Worm (Caenorhabditis elegans) whole organism, L1 larva: Measurements from ENCODE around the gene rpn-5.

Experiments used
- C04F5.9 ChIP-seq: sonication (generic microtip); optimal IDR thresholded peaks from 2 replicates; lab custom pipeline; 2016; ENCODE audit warnings: missing genetic modification characterization, missing compliant biosample characterization
- C34B4.2 ChIP-seq: sonication (generic microtip); optimal IDR thresholded peaks from 2 replicates; lab custom pipeline; 2017; ENCODE audit warnings: mild to moderate bottlenecking, missing genetic modification characterization, missing compliant biosample characterization
- F16B12.6 ChIP-seq: fragments of 150-350 bp; optimal IDR thresholded peaks from 2 replicates; lab custom pipeline; 2014; ENCODE audit warnings: missing biosample characterization, missing genetic modification characterization
- aha-1 ChIP-seq: fragments of 150-350 bp; optimal IDR thresholded peaks from 2 replicates; lab custom pipeline; 2014; ENCODE audit warnings: missing biosample characterization, missing genetic modification characterization
- blmp-1 ChIP-seq: fragments of 150-350 bp; optimal IDR thresholded peaks from 2 replicates; lab custom pipeline; 2014; ENCODE audit warnings: missing biosample characterization, missing genetic modification characterization
- ceh-88 ChIP-seq: fragments of 200-800 bp; sonication (Bioruptor generic); IDR thresholded peaks from 2 replicates; pipeline ENCODE4 v1.3.6; 2022; ENCODE audit warnings: missing genetic modification characterization, missing compliant biosample characterization
- ceh-90 ChIP-seq: sonication (generic microtip); optimal IDR thresholded peaks from 2 replicates; lab custom pipeline; 2016; ENCODE audit warnings: missing genetic modification characterization, missing compliant biosample characterization
- dpl-1 ChIP-seq, 3 experiments: fragments of 150-350 bp in 2 of 3; sonication (generic microtip) in 1 of 3; optimal IDR thresholded peaks; 2 replicates each; lab custom pipeline; 2014 to 2017; ENCODE audit warnings: missing biosample characterization in 3 of 3, missing genetic modification characterization in 3 of 3, missing genetic modification reagents in 3 of 3
- efl-1 ChIP-seq, 4 experiments: fragments of 150-350 bp; optimal IDR thresholded peaks in 3 of 4; peaks in 1 of 4; 1 replicate in 1 of 4; 2 replicates in 3 of 4; lab custom pipeline; 2014; ENCODE audit warnings: missing biosample characterization in 2 of 4, missing genetic modification characterization in 2 of 4, missing genetic modification reagents in 2 of 4
- egl-27 ChIP-seq, 2 experiments: fragments of 150-350 bp in 1 of 2; sonication (generic microtip); optimal IDR thresholded peaks; 3 replicates each; lab custom pipeline; 2017 to 2018; ENCODE audit warnings: missing biosample characterization in 2 of 2, missing genetic modification characterization in 2 of 2, missing genetic modification reagents in 2 of 2
- elt-2 ChIP-seq: sonication (generic microtip); optimal IDR thresholded peaks from 2 replicates; lab custom pipeline; 2016; ENCODE audit warnings: missing genetic modification characterization, mild to moderate bottlenecking, inconsistent platforms, missing compliant biosample characterization, missing genetic modification reagents
- elt-3 ChIP-seq, 6 experiments: fragments of 150-350 bp in 1 of 6; sonication (generic microtip); optimal IDR thresholded peaks; 2 replicates each; lab custom pipeline; 2017 to 2018; ENCODE audit warnings: missing biosample characterization in 6 of 6, missing genetic modification characterization in 6 of 6, inconsistent platforms in 1 of 6
- ets-5 ChIP-seq: fragments of 200-800 bp; sonication (Bioruptor generic); IDR thresholded peaks from 2 replicates; pipeline ENCODE4 v1.3.6; 2022; ENCODE audit warnings: missing genetic modification characterization, missing compliant biosample characterization
- hlh-17 ChIP-seq: fragments of 200-800 bp; sonication (Bioruptor generic); optimal IDR thresholded peaks from 2 replicates; lab custom pipeline; 2018; ENCODE audit warnings: missing genetic modification characterization, mild to moderate bottlenecking, missing compliant biosample characterization, moderate library complexity, borderline replicate concordance
- hlh-4 ChIP-seq: sonication (generic microtip); optimal IDR thresholded peaks from 2 replicates; lab custom pipeline; 2016; ENCODE audit warnings: mild to moderate bottlenecking, missing genetic modification characterization, missing compliant biosample characterization
- hpl-2 ChIP-seq: fragments of 150-350 bp; optimal IDR thresholded peaks from 2 replicates; lab custom pipeline; 2014; ENCODE audit warnings: missing biosample characterization, missing genetic modification reagents, missing genetic modification characterization
- irx-1 ChIP-seq: sonication (generic microtip); optimal IDR thresholded peaks from 2 replicates; lab custom pipeline; 2016; ENCODE audit warnings: missing genetic modification characterization, missing compliant biosample characterization
- isw-1 ChIP-seq: fragments of 200-800 bp; sonication (Bioruptor generic); IDR thresholded peaks from 2 replicates; pipeline ENCODE4 v1.3.6; 2022; ENCODE audit warnings: missing genetic modification characterization, missing compliant biosample characterization
- lin-14 ChIP-seq: fragments of 200-800 bp; sonication (Bioruptor generic); optimal IDR thresholded peaks from 2 replicates; lab custom pipeline; 2018; ENCODE audit warnings: mild to moderate bottlenecking, missing genetic modification characterization, moderate library complexity, missing compliant biosample characterization
- lin-35 ChIP-seq, 2 experiments: fragments of 150-350 bp; optimal IDR thresholded peaks; 2 replicates each; lab custom pipeline; 2014; ENCODE audit warnings: missing biosample characterization in 2 of 2, missing genetic modification characterization in 2 of 2, missing genetic modification reagents in 2 of 2
- lir-3 ChIP-seq: sonication (generic microtip); optimal IDR thresholded peaks from 2 replicates; lab custom pipeline; 2016; ENCODE audit warnings: mild to moderate bottlenecking, missing genetic modification characterization, moderate library complexity, missing compliant biosample characterization; ENCODE audit not compliant: poor library complexity
- lsy-2 ChIP-seq, 2 experiments: fragments of 150-350 bp; optimal IDR thresholded peaks; 2 replicates each; lab custom pipeline; 2014; ENCODE audit warnings: missing biosample characterization in 2 of 2, missing genetic modification characterization in 2 of 2
- mef-2 ChIP-seq: fragments of 150-350 bp; optimal IDR thresholded peaks from 2 replicates; lab custom pipeline; 2014; ENCODE audit warnings: missing biosample characterization, missing genetic modification characterization
- mep-1 ChIP-seq: fragments of 150-350 bp; optimal IDR thresholded peaks from 2 replicates; lab custom pipeline; 2014; ENCODE audit warnings: missing biosample characterization, missing genetic modification characterization
- nhr-20 ChIP-seq: sonication (generic microtip); optimal IDR thresholded peaks from 2 replicates; lab custom pipeline; 2016; ENCODE audit warnings: mild to moderate bottlenecking, missing genetic modification characterization, missing compliant biosample characterization
- nhr-237 ChIP-seq: fragments of 150-350 bp; optimal IDR thresholded peaks from 2 replicates; lab custom pipeline; 2014; ENCODE audit warnings: missing biosample characterization, missing genetic modification characterization
- nhr-71 ChIP-seq: sonication (generic microtip); optimal IDR thresholded peaks from 2 replicates; lab custom pipeline; 2016; ENCODE audit warnings: mild to moderate bottlenecking, missing genetic modification characterization, moderate library complexity, missing compliant biosample characterization
- nhr-84 ChIP-seq: sonication (generic microtip); optimal IDR thresholded peaks from 2 replicates; lab custom pipeline; 2017; ENCODE audit warnings: missing biosample characterization, missing genetic modification characterization
- nhr-90 ChIP-seq: sonication (generic microtip); optimal IDR thresholded peaks from 2 replicates; lab custom pipeline; 2016; ENCODE audit warnings: mild to moderate bottlenecking, missing genetic modification characterization, missing compliant biosample characterization; ENCODE audit not compliant: poor library complexity
- pqm-1 ChIP-seq: sonication (generic microtip); optimal IDR thresholded peaks from 3 replicates; lab custom pipeline; 2017; ENCODE audit warnings: missing biosample characterization, missing genetic modification characterization
- rnt-1 ChIP-seq: sonication (generic microtip); optimal IDR thresholded peaks from 2 replicates; lab custom pipeline; 2016; ENCODE audit warnings: mild to moderate bottlenecking, missing genetic modification characterization, moderate library complexity, missing compliant biosample characterization
- skn-1 ChIP-seq: fragments of 150-350 bp; optimal IDR thresholded peaks from 2 replicates; lab custom pipeline; 2014; ENCODE audit warnings: missing biosample characterization, missing genetic modification characterization
- snu-23 ChIP-seq: sonication (generic microtip); optimal IDR thresholded peaks from 2 replicates; lab custom pipeline; 2016; ENCODE audit warnings: missing genetic modification characterization, missing compliant biosample characterization
- sptf-1 ChIP-seq: fragments of 150-350 bp; optimal IDR thresholded peaks from 2 replicates; lab custom pipeline; 2014; ENCODE audit warnings: missing biosample characterization, missing genetic modification characterization
- tlp-1 ChIP-seq: fragments of 150-350 bp; optimal IDR thresholded peaks from 2 replicates; lab custom pipeline; 2014; ENCODE audit warnings: missing biosample characterization, missing genetic modification characterization
- unc-98 ChIP-seq: fragments of 200-800 bp; sonication (Bioruptor generic); IDR thresholded peaks from 2 replicates; pipeline ENCODE4 v1.3.6; 2022; ENCODE audit warnings: missing genetic modification characterization, missing compliant biosample characterization
- xbp-1 ChIP-seq: sonication (generic microtip); optimal IDR thresholded peaks from 2 replicates; lab custom pipeline; 2016; ENCODE audit warnings: missing genetic modification characterization, missing compliant biosample characterization
- zag-1 ChIP-seq: fragments of 150-350 bp; optimal IDR thresholded peaks from 2 replicates; lab custom pipeline; 2014; ENCODE audit warnings: missing biosample characterization, missing genetic modification characterization
- zip-4 ChIP-seq: fragments of 200-800 bp; sonication (Bioruptor generic); optimal IDR thresholded peaks from 2 replicates; lab custom pipeline; 2018; ENCODE audit warnings: mild to moderate bottlenecking, missing genetic modification characterization, moderate library complexity, missing compliant biosample characterization
- ztf-4 ChIP-seq: fragments of 150-350 bp; optimal IDR thresholded peaks from 2 replicates; lab custom pipeline; 2014; ENCODE audit warnings: missing biosample characterization, missing genetic modification characterization

Gene rpn-5

DNA sequence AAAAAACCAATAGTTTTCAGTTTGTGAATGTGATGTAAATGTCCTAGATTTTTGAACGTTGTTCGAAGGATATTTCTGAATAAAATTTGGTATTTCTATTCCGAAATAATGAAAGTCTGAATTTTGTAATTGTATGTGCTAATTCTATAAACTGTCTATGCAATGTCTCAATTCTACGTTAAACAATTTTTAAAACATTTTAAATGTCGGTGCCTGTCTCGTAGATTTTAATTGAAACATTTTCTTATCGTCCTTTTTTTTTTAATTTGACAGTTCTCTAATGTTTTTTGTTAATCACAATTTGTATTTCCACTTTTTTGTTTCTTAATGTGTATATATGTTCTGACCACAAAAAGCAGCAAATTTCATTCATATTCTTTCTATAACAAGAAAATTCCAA, 31.5 kb upstream of the rpn-5 start, which contains the start of gene F41C3.7:
F41C3.7 (plus strand) TSS at position 301 of the 400 bp plus-strand sequence.
- no peak for TF ChIP-seq snu-23 (GFP tag; lab: Kevin White, UChicago)
- TF ChIP-seq zag-1, result no peak
- TF ChIP-seq mef-2 (tag; lab: Kevin White, UChicago), result no peak
- no peak for TF ChIP-seq zip-4 (GFP tag; lab: Kevin White, UChicago)
- no peak for TF ChIP-seq ets-5 (GFP tag; lab: Robert Waterston, UW)
- TF ChIP-seq unc-98, result no peak
- TF ChIP-seq aha-1 (tag; lab: Kevin White, UChicago), result no peak
- no peak for TF ChIP-seq hlh-17 (GFP tag; lab: Kevin White, UChicago)
- TF ChIP-seq nhr-90, result no peak
- TF ChIP-seq hpl-2, result no peak
- no peak for TF ChIP-seq sptf-1 (tag; lab: Kevin White, UChicago)
- no peak for TF ChIP-seq lsy-2 (tag; optimal IDR thresholded peaks at IDR 0.05; lab: Kevin White, UChicago)
- TF ChIP-seq F16B12.6 (tag; lab: Kevin White, UChicago), result no peak
- TF ChIP-seq ceh-88 (GFP tag; lab: Robert Waterston, UW), result no peak
- no peak for TF ChIP-seq dpl-1 (GFP tag; optimal IDR thresholded peaks at IDR 0.05; lab: Kevin White, UChicago)
- no peak for TF ChIP-seq nhr-84 (tag; lab: Kevin White, UChicago)
- TF ChIP-seq hlh-4 (tag; lab: Kevin White, UChicago), result no peak
- TF ChIP-seq lir-3 (tag; lab: Kevin White, UChicago), result no peak

DNA sequence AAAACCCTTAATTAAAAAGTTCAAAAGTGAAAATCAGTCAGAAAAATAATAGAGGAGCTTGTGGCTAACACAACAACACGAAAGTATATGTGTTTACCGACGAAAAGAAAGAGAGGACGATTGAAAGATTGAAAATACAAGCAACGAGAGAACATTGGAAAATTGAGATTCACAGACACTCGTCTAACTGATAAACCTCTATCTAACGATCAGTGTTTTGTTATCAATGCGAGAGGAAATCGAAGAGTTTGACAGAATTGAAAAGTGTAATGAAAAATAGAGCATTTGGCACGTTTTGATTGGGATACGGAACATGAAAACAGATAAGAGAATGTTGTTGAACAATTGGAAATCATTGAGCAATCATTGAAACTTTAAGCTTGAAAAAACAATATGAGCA, 30.5 kb upstream of the rpn-5 start:
- TF ChIP-seq irx-1 (tag; lab: Kevin White, UChicago) (no peak), ceh-90 (tag; lab: Kevin White, UChicago) (no peak), rnt-1 (peak; percentile 44), snu-23 (GFP tag; lab: Kevin White, UChicago) (peak; percentile 33), pqm-1 (tag; lab: Kevin White, UChicago) (peak; percentile 35), mef-2 (tag; lab: Kevin White, UChicago) (no peak), nhr-71 (tag; lab: Kevin White, UChicago) (peak; percentile 55), egl-27 (tag; optimal IDR thresholded peaks at IDR 0.05; lab: Kevin White, UChicago) (no peak), lin-14 (peak; percentile 82), efl-1 (optimal IDR thresholded peaks at IDR 0.05; lab: Kevin White, UChicago) (peak in 1 of 2 experiments; percentile 7), efl-1 (GFP tag; optimal IDR thresholded peaks at IDR 0.05 in 1 of 2; lab: Kevin White, UChicago) (peak in 1 of 2 experiments; percentile 85), isw-1 (no peak), elt-3 (tag; optimal IDR thresholded peaks at IDR 0.05; lab: Kevin White, UChicago) (peak in 4 of 6 experiments; percentile 4 to 71 (median 39)), mep-1 (tag; lab: Kevin White, UChicago) (peak; percentile 3), ztf-4 (no peak), lsy-2 (tag; optimal IDR thresholded peaks at IDR 0.05; lab: Kevin White, UChicago) (peak in 1 of 2 experiments; percentile 38), blmp-1 (tag; lab: Kevin White, UChicago) (peak; percentile 12), nhr-20 (tag; lab: Kevin White, UChicago) (peak; percentile 29), skn-1 (tag; lab: Kevin White, UChicago) (no peak), nhr-237 (tag; lab: Kevin White, UChicago) (no peak), elt-2 (tag; lab: Kevin White, UChicago) (peak; percentile 97), lin-35 (GFP tag; optimal IDR thresholded peaks at IDR 0.05; lab: Kevin White, UChicago) (peak in 1 of 2 experiments; percentile 51)

DNA sequence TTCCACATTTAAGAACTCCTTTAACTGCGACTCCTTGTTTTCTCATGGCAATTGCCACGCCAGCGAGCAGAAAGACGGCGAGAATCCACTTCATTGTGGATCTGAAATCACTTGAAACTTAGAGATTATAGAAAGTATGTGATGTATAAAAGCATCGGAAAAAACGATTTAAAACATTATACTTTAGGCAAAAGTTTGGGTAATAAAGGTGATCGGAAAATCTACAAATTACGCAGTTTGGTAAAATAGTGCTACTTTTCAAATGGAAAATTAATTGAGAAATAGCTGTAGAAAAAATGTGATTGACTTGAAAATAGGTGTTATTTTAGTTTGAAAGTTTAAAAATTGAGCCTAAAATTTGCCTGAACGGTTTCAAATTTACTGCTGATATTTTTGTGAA, 29.5 kb upstream of the rpn-5 start, which contains the start of gene ttr-41:
ttr-41 (minus strand) TSS at position 101 of the 400 bp plus-strand sequence.
- TF ChIP-seq tlp-1 (tag; lab: Kevin White, UChicago), result no peak
- no peak for TF ChIP-seq C04F5.9 (tag; lab: Kevin White, UChicago)
- TF ChIP-seq xbp-1 (tag; lab: Kevin White, UChicago), result no peak
- no peak for TF ChIP-seq C34B4.2 (tag; lab: Kevin White, UChicago)
